Fruit fly (Drosophila melanogaster): Measurements from ENCODE around the gene AkhR.

The AkhR gene

DNA sequence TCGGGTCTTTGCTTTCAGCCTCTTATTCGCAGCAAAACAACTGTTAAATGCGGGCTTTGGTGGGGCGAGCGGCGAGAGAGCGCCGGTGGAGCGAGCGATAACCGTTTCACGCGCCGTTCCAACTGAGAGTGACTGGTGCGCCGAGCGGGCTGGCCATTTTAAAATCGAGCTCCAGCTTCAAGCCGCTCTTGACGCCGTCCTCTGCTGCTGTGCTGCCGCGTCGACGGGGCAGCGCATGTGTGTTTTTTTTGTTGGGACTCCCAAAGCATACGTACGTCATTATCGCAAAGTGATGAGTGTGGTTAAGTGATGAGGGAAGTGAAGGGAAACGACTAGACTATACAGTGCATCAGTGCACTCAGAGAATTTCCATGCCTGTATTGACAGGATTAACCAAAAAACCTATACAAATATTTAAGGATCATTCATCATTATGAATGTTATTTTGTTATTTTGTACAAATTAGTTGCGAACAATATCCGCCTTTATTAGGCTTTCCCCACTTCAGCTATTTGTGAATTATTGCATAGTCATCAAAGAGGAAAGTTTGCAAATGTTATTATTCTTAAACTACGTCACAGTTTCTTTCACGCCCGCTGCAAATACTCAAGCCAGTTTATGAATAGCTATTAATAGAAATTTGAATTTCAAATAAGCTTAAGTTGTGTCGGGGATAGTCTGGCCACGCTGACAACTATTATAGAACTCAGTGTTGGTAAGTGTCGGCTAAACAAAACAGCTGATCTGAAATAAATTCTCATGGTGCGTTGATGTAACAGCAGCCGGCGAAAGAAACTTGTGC, 42.6 kb downstream of the AkhR start, which contains the start of gene Spn27A (continued):
- TF ChIP-seq chinmo (GFP tag; IDR thresholded peaks at IDR 0.05; ENCODE audit: partially characterized antibody) (peak; percentile 80; the same call in 3 of the 4 replicates), chif (GFP tag; optimal IDR thresholded peaks at IDR 0.05) (peak in 1 of 2 experiments; percentile 56), scrt (GFP tag; optimal IDR thresholded peaks at IDR 0.05) (peak; percentile 38), CG2120 (GFP tag; optimal IDR thresholded peaks at IDR 0.05) (peak; percentile 76), zen2 (GFP tag; IDR thresholded peaks at IDR 0.05; ENCODE audit: partially characterized antibody) (peak; percentile 6; the same call in 1 of the 3 replicates), CG6765 (GFP tag; optimal IDR thresholded peaks at IDR 0.05) (no peak), Kr (GFP tag; optimal IDR thresholded peaks at IDR 0.05) (no peak), zfh2 (GFP tag; optimal IDR thresholded peaks at IDR 0.05) (peak; percentile 62), CG10321 (GFP tag; IDR thresholded peaks at IDR 0.05) (no peak), CG11085 (GFP tag; IDR thresholded peaks at IDR 0.05) (no peak), Six4 (GFP tag; optimal IDR thresholded peaks at IDR 0.05) (peak; percentile 25), CG4424 (GFP tag; optimal IDR thresholded peaks at IDR 0.05) (peak; percentile 57), CG8281 (tag; optimal IDR thresholded peaks at IDR 0.05) (peak; percentile 21), dm (GFP tag; optimal IDR thresholded peaks at IDR 0.05) (peak; percentile 63), CG3995 (GFP tag; optimal IDR thresholded peaks at IDR 0.05) (peak; percentile 57), CG16779 (GFP tag; IDR thresholded peaks at IDR 0.05) (no peak), CkIIα-i1 (GFP tag; IDR thresholded peaks at IDR 0.05) (no peak), crp (GFP tag; optimal IDR thresholded peaks at IDR 0.05) (peak; percentile 88 to 97), CG18011 (GFP tag; optimal IDR thresholded peaks at IDR 0.05) (peak; percentile 16), CG1603 (tag; optimal IDR thresholded peaks at IDR 0.05) (peak; percentile 68), corto (GFP tag; optimal IDR thresholded peaks at IDR 0.05) (no peak), CG12942 (GFP tag; optimal IDR thresholded peaks at IDR 0.05) (peak; percentile 36), emc (GFP tag; optimal IDR thresholded peaks at IDR 0.05) (no peak), CG12769 (tag; optimal IDR thresholded peaks at IDR 0.05) (peak; percentile 3), CG10209 (GFP tag; optimal IDR thresholded peaks at IDR 0.05) (peak; percentile 56), CG18262 (tag; optimal IDR thresholded peaks at IDR 0.05) (peak; percentile 71), Oli (tag; optimal IDR thresholded peaks at IDR 0.05) (peak; percentile 63), Mes4 (GFP tag; optimal IDR thresholded peaks at IDR 0.05) (peak; percentile 27), Opbp (GFP tag; IDR thresholded peaks at IDR 0.05; ENCODE audit: partially characterized antibody) (0 out of 3 replicates have a peak, but pooled peaks have one; percentile 41), CG2116 (GFP tag; optimal IDR thresholded peaks at IDR 0.05) (peak; percentile 31), CG12236 (GFP tag; optimal IDR thresholded peaks at IDR 0.05) (no peak), fd3F (GFP tag; optimal IDR thresholded peaks at IDR 0.05) (peak; percentile 27), stwl (tag; optimal IDR thresholded peaks at IDR 0.05) (peak; percentile 90), dpn (GFP tag; optimal IDR thresholded peaks at IDR 0.05) (peak; percentile 17 to 59), NK7.1 (GFP tag; optimal IDR thresholded peaks at IDR 0.05) (peak; percentile 42), disco-r (GFP tag; optimal IDR thresholded peaks at IDR 0.05) (peak; percentile 53), zf30C (GFP tag; optimal IDR thresholded peaks at IDR 0.05) (peak; percentile 6), CG2678 (tag; optimal IDR thresholded peaks at IDR 0.05) (peak; percentile 74), sna (GFP tag; IDR thresholded peaks at IDR 0.05; ENCODE audit: partially characterized antibody) (no peak), eyg (GFP tag; optimal IDR thresholded peaks at IDR 0.05) (peak; percentile 1), Gug (GFP tag; IDR thresholded peaks at IDR 0.05) (0 out of 4 replicates have a peak, but pooled peaks have one; percentile 9), Sin3A (optimal IDR thresholded peaks at IDR 0.05) (peak; percentile 25), fd102C (GFP tag; optimal IDR thresholded peaks at IDR 0.05) (no peak), CG8388 (GFP tag; optimal IDR thresholded peaks at IDR 0.05) (peak; percentile 49), her (GFP tag; optimal IDR thresholded peaks at IDR 0.05) (peak; percentile 36), dysf (GFP tag; IDR thresholded peaks at IDR 0.05) (peak; percentile 54), CG15696 (tag; optimal IDR thresholded peaks at IDR 0.05) (no peak), Ets97D (GFP tag; optimal IDR thresholded peaks at IDR 0.05) (peak; percentile 65)

All from whole organism, embryonic.